Fruit fly (Drosophila melanogaster) whole organism, pupa: ENCODE data around the gene PGAP5.

Experiments
- CG12605 ChIP-seq: fragments of 200-800 bp; sonication (Bioruptor generic); IDR thresholded peaks from 2 replicates; pipeline ENCODE4 v1.3.6; 2022; ENCODE audit warnings: missing biosample characterization, missing genetic modification characterization
- CG13204 ChIP-seq: fragments of 200-800 bp; sonication (Bioruptor generic); optimal IDR thresholded peaks from 2 replicates; lab custom pipeline; 2018; ENCODE audit warnings: missing biosample characterization, mild to moderate bottlenecking, missing genetic modification characterization, moderate library complexity
- CG17806 ChIP-seq: fragments of 200-800 bp; sonication (Bioruptor generic); optimal IDR thresholded peaks from 2 replicates; lab custom pipeline; 2018; ENCODE audit warnings: missing biosample characterization, mild to moderate bottlenecking, missing genetic modification characterization, moderate library complexity
- CG8159 ChIP-seq: fragments of 200-800 bp; sonication (Bioruptor generic); optimal IDR thresholded peaks from 3 replicates; lab custom pipeline; 2018; ENCODE audit warnings: missing biosample characterization, mild to moderate bottlenecking, missing genetic modification characterization, moderate library complexity
- CG8301 ChIP-seq: fragments of 200-800 bp; sonication (Bioruptor generic); optimal IDR thresholded peaks from 2 replicates; lab custom pipeline; 2018; ENCODE audit warnings: missing biosample characterization, mild to moderate bottlenecking, missing genetic modification characterization
- CG9948 ChIP-seq: fragments of 200-800 bp; sonication (Bioruptor generic); optimal IDR thresholded peaks from 2 replicates; lab custom pipeline; 2018; ENCODE audit warnings: missing biosample characterization, mild to moderate bottlenecking, missing genetic modification characterization, moderate library complexity
- D1 ChIP-seq: fragments of 200-800 bp; sonication (Bioruptor generic); optimal IDR thresholded peaks from 2 replicates; lab custom pipeline; 2018; ENCODE audit warnings: missing biosample characterization, mild to moderate bottlenecking, missing genetic modification characterization, moderate library complexity
- Ets98B ChIP-seq: fragments of 200-800 bp; sonication (Bioruptor generic); IDR thresholded peaks from 2 replicates; pipeline ENCODE4 v1.3.6; 2022; ENCODE audit warnings: missing biosample characterization, missing genetic modification characterization
- rn ChIP-seq: fragments of 200-800 bp; sonication (Bioruptor generic); IDR thresholded peaks from 2 replicates; pipeline ENCODE4 v1.3.6; 2022; ENCODE audit warnings: missing biosample characterization, missing genetic modification characterization

DNA sequence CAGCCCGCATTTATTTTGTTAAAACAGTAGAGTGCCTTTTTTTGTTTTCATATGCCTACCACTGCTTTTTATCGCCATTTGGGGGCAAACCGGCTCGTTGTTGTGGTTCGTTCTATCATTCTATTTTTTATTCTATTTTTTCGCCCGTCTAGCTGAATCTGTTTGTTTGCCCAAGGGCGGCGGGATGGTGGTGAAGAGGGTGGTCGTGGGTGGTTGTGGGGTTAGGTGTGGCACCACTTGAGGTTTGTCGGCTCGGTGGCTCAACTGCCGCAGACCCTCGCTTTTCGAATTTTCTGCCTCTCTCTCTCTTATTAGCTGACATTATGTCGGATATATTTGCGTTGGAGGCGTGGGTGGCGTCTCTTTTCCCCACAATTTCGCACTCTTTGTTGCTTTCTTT is 27.1 kb upstream of the PGAP5 start:
- TF ChIP-seq CG8159 (tag; lab: Kevin White, UChicago) (no peak), Ets98B (GFP tag; lab: Robert Waterston, UW) (no peak), CG12605 (GFP tag; lab: Robert Waterston, UW) (no peak), CG13204 (no peak), CG8301 (no peak), rn (GFP tag; lab: Robert Waterston, UW) (no peak), CG17806 (tag; lab: Kevin White, UChicago) (no peak), CG9948 (tag; lab: Kevin White, UChicago) (no peak), D1 (no peak)
